Fruit fly (Drosophila melanogaster) whole organism, embryonic: Measurements from ENCODE around the gene CG7069.

ENCODE experiments used
- Ada2b ChIP-seq: fragments of 200-800 bp; sonication (Bioruptor generic); IDR thresholded peaks from 2 replicates; pipeline ENCODE4 v1.3.6; 2022; ENCODE audit warnings: missing biosample characterization, missing genetic modification characterization
- Aef1 ChIP-seq: fragments of 200-800 bp; sonication (Bioruptor generic); IDR thresholded peaks from 3 replicates; pipeline ENCODE4 v1.3.6; 2022; ENCODE audit warnings: missing biosample characterization, missing genetic modification characterization
- Awh ChIP-seq: fragments of 200-800 bp; sonication (Bioruptor generic); IDR thresholded peaks from 2 replicates; pipeline ENCODE4, ENCODE4 v1.3.6; 2022; ENCODE audit warnings: missing biosample characterization, missing genetic modification characterization
- Bgb ChIP-seq: fragments of 200-800 bp; sonication (Bioruptor generic); IDR thresholded peaks from 2 replicates; pipeline ENCODE4 v1.3.6; 2022; ENCODE audit warnings: missing biosample characterization, missing genetic modification characterization; ENCODE audit not compliant: partially characterized antibody
- CG10209 ChIP-seq: fragments of 200-800 bp; sonication (Bioruptor generic); optimal IDR thresholded peaks from 3 replicates; lab custom pipeline; 2017; ENCODE audit warnings: missing biosample characterization, mild to moderate bottlenecking, missing genetic modification characterization, missing genetic modification reagents
- CG11398 ChIP-seq: fragments of 200-800 bp; sonication (Bioruptor generic); optimal IDR thresholded peaks from 2 replicates; lab custom pipeline; 2016; ENCODE audit warnings: missing biosample characterization, missing genetic modification characterization
- CG11504 ChIP-seq: fragments of 200-800 bp; sonication (Bioruptor generic); optimal IDR thresholded peaks from 3 replicates; lab custom pipeline; 2019; ENCODE audit warnings: missing biosample characterization, mild to moderate bottlenecking, missing genetic modification characterization, moderate library complexity
- CG12236 ChIP-seq: fragments of 200-800 bp; sonication (Bioruptor generic); optimal IDR thresholded peaks from 2 replicates; lab custom pipeline; 2016; ENCODE audit warnings: missing biosample characterization, missing genetic modification characterization
- CG12744 ChIP-seq: fragments of 200-800 bp; sonication (Bioruptor generic); optimal IDR thresholded peaks from 2 replicates; lab custom pipeline; 2016; ENCODE audit warnings: missing biosample characterization, missing genetic modification characterization
- CG14667 ChIP-seq: fragments of 200-800 bp; sonication (Bioruptor generic); IDR thresholded peaks from 2 replicates; pipeline ENCODE4 v1.3.6; 2022; ENCODE audit warnings: missing biosample characterization, missing genetic modification characterization
- CG15011 ChIP-seq: fragments of 200-800 bp; sonication (Bioruptor generic); optimal IDR thresholded peaks from 3 replicates; lab custom pipeline; 2018; ENCODE audit warnings: missing biosample characterization, mild to moderate bottlenecking, missing genetic modification characterization
- CG15514 ChIP-seq: fragments of 200-800 bp; sonication (Bioruptor generic); optimal IDR thresholded peaks from 3 replicates; lab custom pipeline; 2017; ENCODE audit warnings: missing biosample characterization, missing genetic modification characterization, mild to moderate bottlenecking, moderate library complexity, missing genetic modification reagents
- CG15601 ChIP-seq: fragments of 200-800 bp; sonication (Bioruptor generic); optimal IDR thresholded peaks from 3 replicates; lab custom pipeline; 2019; ENCODE audit warnings: missing biosample characterization, mild to moderate bottlenecking, missing genetic modification characterization, moderate library complexity
- CG1602 ChIP-seq: fragments of 200-800 bp; sonication (Bioruptor generic); optimal IDR thresholded peaks from 3 replicates; lab custom pipeline; 2016; ENCODE audit warnings: missing biosample characterization, missing genetic modification characterization
- CG17385 ChIP-seq: fragments of 200-800 bp; sonication (Bioruptor generic); optimal IDR thresholded peaks from 3 replicates; lab custom pipeline; 2018; ENCODE audit warnings: missing biosample characterization, mild to moderate bottlenecking, missing genetic modification characterization
- CG30020 ChIP-seq: fragments of 200-800 bp; optimal IDR thresholded peaks from 2 replicates; lab custom pipeline; 2019; ENCODE audit warnings: missing biosample characterization, mild to moderate bottlenecking, missing genetic modification characterization, moderate library complexity
- CG31388 ChIP-seq: fragments of 200-800 bp; sonication (Bioruptor generic); optimal IDR thresholded peaks from 2 replicates; lab custom pipeline; 2016; ENCODE audit warnings: missing biosample characterization, missing genetic modification characterization
- CG3163 ChIP-seq: fragments of 200-800 bp; sonication (Bioruptor generic); optimal IDR thresholded peaks from 3 replicates; lab custom pipeline; 2016; ENCODE audit warnings: missing biosample characterization, missing genetic modification characterization
- CG3407 ChIP-seq: fragments of 200-800 bp; sonication (Bioruptor generic); optimal IDR thresholded peaks from 2 replicates; lab custom pipeline; 2018; ENCODE audit warnings: missing biosample characterization, mild to moderate bottlenecking, missing genetic modification characterization
- CG34376 ChIP-seq: fragments of 200-800 bp; sonication (Bioruptor generic); optimal IDR thresholded peaks from 2 replicates; lab custom pipeline; 2018; ENCODE audit warnings: missing biosample characterization, mild to moderate bottlenecking, missing genetic modification characterization
- CG4404 ChIP-seq: fragments of 200-800 bp; sonication (Bioruptor generic); IDR thresholded peaks from 2 replicates; pipeline ENCODE4 v1.3.6; 2022; ENCODE audit warnings: missing biosample characterization, missing genetic modification characterization
- CG6791 ChIP-seq: fragments of 200-800 bp; sonication (Bioruptor generic); IDR thresholded peaks from 3 replicates; pipeline ENCODE4 v1.3.6; 2022; ENCODE audit warnings: missing biosample characterization, missing genetic modification characterization; ENCODE audit not compliant: partially characterized antibody
- CG7357 ChIP-seq: fragments of 200-800 bp; sonication (Bioruptor generic); IDR thresholded peaks from 3 replicates; pipeline ENCODE4 v1.3.6; 2022; ENCODE audit warnings: missing biosample characterization, missing genetic modification characterization
- Hr51 ChIP-seq, 2 experiments: fragments of 200-800 bp; sonication (Bioruptor generic); optimal IDR thresholded peaks; 2 replicates in 1 of 2; 3 replicates in 1 of 2; lab custom pipeline; 2016 to 2018; ENCODE audit warnings: missing biosample characterization in 2 of 2, missing genetic modification characterization in 2 of 2, mild to moderate bottlenecking in 1 of 2, moderate library complexity in 1 of 2
- Lim3 ChIP-seq: fragments of 200-800 bp; sonication (Bioruptor generic); IDR thresholded peaks from 2 replicates; pipeline ENCODE4 v1.3.6; 2022; ENCODE audit warnings: missing biosample characterization, missing genetic modification characterization
- Med ChIP-seq: fragments of 200-800 bp; sonication (Bioruptor generic); peaks from one replicate; lab custom pipeline; 2016; ENCODE audit warnings: missing biosample characterization, missing genetic modification characterization, mild to moderate bottlenecking, inconsistent platforms, moderate library complexity
- Opbp ChIP-seq: fragments of 200-800 bp; sonication (Bioruptor generic); IDR thresholded peaks from 3 replicates; pipeline ENCODE4 v1.3.6; 2022; ENCODE audit warnings: missing biosample characterization, missing genetic modification characterization; ENCODE audit not compliant: partially characterized antibody
- Six4 ChIP-seq: fragments of 200-800 bp; sonication (Bioruptor generic); optimal IDR thresholded peaks from 2 replicates; lab custom pipeline; 2016; ENCODE audit warnings: missing biosample characterization, missing genetic modification characterization
- Spps ChIP-seq: fragments of 200-800 bp; sonication (Bioruptor generic); optimal IDR thresholded peaks from 2 replicates; lab custom pipeline; 2018; ENCODE audit warnings: missing biosample characterization, mild to moderate bottlenecking, missing genetic modification characterization
- Taf1 ChIP-seq: fragments of 200-800 bp; sonication (Bioruptor generic); IDR thresholded peaks from 2 replicates; pipeline ENCODE4 v1.3.6; 2022; ENCODE audit warnings: missing biosample characterization, missing genetic modification characterization
- YL-1 ChIP-seq: fragments of 200-800 bp; sonication (Bioruptor generic); optimal IDR thresholded peaks from 3 replicates; lab custom pipeline; 2017; ENCODE audit warnings: missing biosample characterization, mild to moderate bottlenecking, missing genetic modification characterization
- abd-A ChIP-seq: fragments of 200-800 bp; sonication (Bioruptor generic); optimal IDR thresholded peaks from 3 replicates; lab custom pipeline; 2019; ENCODE audit warnings: missing biosample characterization, mild to moderate bottlenecking, missing genetic modification characterization, moderate library complexity
- ac ChIP-seq: fragments of 200-800 bp; sonication (Bioruptor generic); optimal IDR thresholded peaks from 3 replicates; lab custom pipeline; 2017; ENCODE audit warnings: missing biosample characterization, mild to moderate bottlenecking, missing genetic modification characterization
- caup ChIP-seq: fragments of 200-800 bp; sonication (Bioruptor generic); optimal IDR thresholded peaks from 3 replicates; lab custom pipeline; 2017; ENCODE audit warnings: missing biosample characterization, mild to moderate bottlenecking, missing genetic modification characterization, moderate library complexity; ENCODE audit not compliant: severe bottlenecking
- corto ChIP-seq: fragments of 200-800 bp; sonication (Bioruptor generic); optimal IDR thresholded peaks from 2 replicates; lab custom pipeline; 2016; ENCODE audit warnings: missing biosample characterization, mild to moderate bottlenecking, missing genetic modification characterization, moderate library complexity
- dmrt11E ChIP-seq: fragments of 200-800 bp; sonication (Bioruptor generic); optimal IDR thresholded peaks from 3 replicates; lab custom pipeline; 2018; ENCODE audit warnings: missing biosample characterization, mild to moderate bottlenecking, missing genetic modification characterization, moderate library complexity
- dpn ChIP-seq, 2 experiments: fragments of 200-800 bp; sonication (Bioruptor generic); optimal IDR thresholded peaks; 3 replicates each; lab custom pipeline; 2016; ENCODE audit warnings: missing biosample characterization in 2 of 2, missing genetic modification characterization in 2 of 2
- dysf ChIP-seq: fragments of 200-800 bp; sonication (Bioruptor generic); IDR thresholded peaks from 3 replicates; pipeline ENCODE4 v1.3.6; 2022; ENCODE audit warnings: missing biosample characterization, missing genetic modification characterization
- gcm ChIP-seq: fragments of 200-800 bp; sonication (Bioruptor generic); optimal IDR thresholded peaks from 2 replicates; lab custom pipeline; 2019; ENCODE audit warnings: missing biosample characterization, mild to moderate bottlenecking, missing genetic modification characterization, moderate library complexity
- maf-S ChIP-seq: fragments of 200-800 bp; sonication (Bioruptor generic); optimal IDR thresholded peaks from 2 replicates; lab custom pipeline; 2016; ENCODE audit warnings: missing biosample characterization, missing genetic modification characterization
- peb ChIP-seq: fragments of 200-800 bp; sonication (Bioruptor generic); IDR thresholded peaks from 2 replicates; pipeline ENCODE4 v1.3.6; 2022; ENCODE audit warnings: missing biosample characterization, missing genetic modification characterization
- pfk ChIP-seq: fragments of 200-800 bp; sonication (Bioruptor generic); optimal IDR thresholded peaks from 2 replicates; lab custom pipeline; 2018; ENCODE audit warnings: missing biosample characterization, mild to moderate bottlenecking, missing genetic modification characterization, moderate library complexity
- pzg ChIP-seq: fragments of 200-800 bp; sonication (Bioruptor generic); optimal IDR thresholded peaks from 3 replicates; lab custom pipeline; 2018; ENCODE audit warnings: missing biosample characterization, mild to moderate bottlenecking, missing genetic modification characterization, moderate library complexity
- slp2 ChIP-seq: fragments of 200-800 bp; sonication (Bioruptor generic); optimal IDR thresholded peaks from 2 replicates; lab custom pipeline; 2016; ENCODE audit warnings: missing biosample characterization, missing genetic modification characterization
- sr ChIP-seq: fragments of 200-800 bp; sonication (Bioruptor generic); IDR thresholded peaks from 3 replicates; pipeline ENCODE4 v1.3.6; 2022; ENCODE audit warnings: missing biosample characterization, missing genetic modification characterization
- tna ChIP-seq: fragments of 200-800 bp; sonication (Bioruptor generic); IDR thresholded peaks from 2 replicates; pipeline ENCODE4 v1.3.6; 2022; ENCODE audit warnings: missing biosample characterization, missing genetic modification characterization; ENCODE audit not compliant: partially characterized antibody
- trh ChIP-seq: fragments of 200-800 bp; sonication (Bioruptor generic); optimal IDR thresholded peaks from 2 replicates; lab custom pipeline; 2016; ENCODE audit warnings: missing biosample characterization, missing genetic modification characterization
- vfl ChIP-seq: fragments of 200-800 bp; sonication (Bioruptor generic); optimal IDR thresholded peaks from 2 replicates; lab custom pipeline; 2016; ENCODE audit warnings: missing biosample characterization, missing genetic modification characterization

CG7069 gene

dm6 chr3R:22396238-22396772, 23.7 kb downstream of the CG7069 start (continued):
- TF ChIP-seq Bgb (peak; percentile 50; the same call in 1 of the 2 replicates), CG6791 (GFP tag; lab: Robert Waterston, UW) (peak; percentile 74), Med (peak; percentile 25)

- TF ChIP-seq YL-1 (GFP tag; lab: Kevin White, UChicago), result no peak
- no peak for TF ChIP-seq Lim3
- TF ChIP-seq pfk (GFP tag; lab: Kevin White, UChicago), result no peak
- no peak for TF ChIP-seq vfl (GFP tag; lab: Kevin White, UChicago)
- no peak for TF ChIP-seq CG12236
- no peak for TF ChIP-seq corto (GFP tag; lab: Kevin White, UChicago)
- no peak for TF ChIP-seq ac
- no peak for TF ChIP-seq pzg (GFP tag; lab: Kevin White, UChicago)
- TF ChIP-seq trh (GFP tag; lab: Kevin White, UChicago), result no peak
- no peak for TF ChIP-seq Aef1
- no peak for TF ChIP-seq CG1602 (GFP tag; lab: Kevin White, UChicago)
- no peak for TF ChIP-seq slp2 (GFP tag; lab: Kevin White, UChicago)
- no peak for TF ChIP-seq CG11398
- no peak for TF ChIP-seq CG3163 (GFP tag; lab: Kevin White, UChicago)
- TF ChIP-seq dmrt11E (tag; lab: Kevin White, UChicago), result no peak
- TF ChIP-seq dpn (GFP tag; optimal IDR thresholded peaks at IDR 0.05; lab: Kevin White, UChicago), result no peak
- TF ChIP-seq CG10209 (GFP tag; lab: Kevin White, UChicago), result no peak
- no peak for TF ChIP-seq peb (GFP tag; lab: Robert Waterston, UW)
- TF ChIP-seq CG15011 (GFP tag; lab: Kevin White, UChicago), result no peak
- TF ChIP-seq CG30020 (tag; lab: Kevin White, UChicago), result no peak
- peak; percentile 92 for TF ChIP-seq Opbp (GFP tag; lab: Robert Waterston, UW)
- TF ChIP-seq Awh (GFP tag; lab: Robert Waterston, UW), result no peak
- no peak for TF ChIP-seq Spps (tag; lab: Kevin White, UChicago)
- no peak for TF ChIP-seq CG15601 (tag; lab: Kevin White, UChicago)
- no peak for TF ChIP-seq Taf1 (GFP tag; lab: Robert Waterston, UW)
- no peak for TF ChIP-seq CG14667 (GFP tag; lab: Robert Waterston, UW)
- TF ChIP-seq maf-S (GFP tag; lab: Kevin White, UChicago), result no peak
- no peak for TF ChIP-seq CG31388
- TF ChIP-seq CG34376 (GFP tag; lab: Kevin White, UChicago), result peak; percentile 23
- no peak for TF ChIP-seq Hr51 (GFP tag; optimal IDR thresholded peaks at IDR 0.05; lab: Kevin White, UChicago)
- TF ChIP-seq CG11504 (tag; lab: Kevin White, UChicago), result peak; percentile 5
- no peak for TF ChIP-seq CG15514 (GFP tag; lab: Kevin White, UChicago)
- TF ChIP-seq CG17385 (GFP tag; lab: Kevin White, UChicago), result no peak
- no peak for TF ChIP-seq sr
- no peak for TF ChIP-seq CG12744 (GFP tag; lab: Kevin White, UChicago)
- TF ChIP-seq Six4, result no peak
- TF ChIP-seq gcm, result no peak
- no peak for TF ChIP-seq CG3407
- TF ChIP-seq dysf (GFP tag; lab: Robert Waterston, UW), result no peak
- no peak for TF ChIP-seq CG7357 (GFP tag; lab: Robert Waterston, UW)
- TF ChIP-seq CG4404 (GFP tag; lab: Robert Waterston, UW), result no peak
- TF ChIP-seq abd-A (tag; lab: Kevin White, UChicago), result no peak
- no peak for TF ChIP-seq caup (GFP tag; lab: Kevin White, UChicago)
- TF ChIP-seq tna (GFP tag; lab: Robert Waterston, UW), result peak; percentile 81
- no peak for TF ChIP-seq Ada2b (GFP tag; lab: Robert Waterston, UW)
Measured at dm6 chr3R:22397068-22397700, 24.5 kb downstream of the CG7069 start.
